Fruit fly (Drosophila melanogaster) whole organism, adult: Measurements from ENCODE around the gene Irc.

Source experiments
- CG11617 ChIP-seq: fragments of 200-800 bp; sonication (Bioruptor generic); optimal IDR thresholded peaks from 2 replicates; lab custom pipeline; 2017; ENCODE audit warnings: mild to moderate bottlenecking, missing biosample characterization, missing genetic modification reagents, missing genetic modification characterization
- CG14711 ChIP-seq: fragments of 200-800 bp; sonication (Bioruptor generic); optimal IDR thresholded peaks from 2 replicates; lab custom pipeline; 2018; ENCODE audit warnings: missing biosample characterization, mild to moderate bottlenecking, missing genetic modification characterization, moderate library complexity
- CG33017 ChIP-seq: fragments of 200-800 bp; sonication (Bioruptor generic); optimal IDR thresholded peaks from 2 replicates; lab custom pipeline; 2018; ENCODE audit warnings: missing biosample characterization, mild to moderate bottlenecking, missing genetic modification characterization, moderate library complexity
- CG7045 ChIP-seq: fragments of 200-800 bp; sonication (Bioruptor generic); optimal IDR thresholded peaks from 2 replicates; lab custom pipeline; 2017; ENCODE audit warnings: missing biosample characterization, mild to moderate bottlenecking, missing genetic modification characterization
- CG7101 ChIP-seq: fragments of 200-800 bp; sonication (Bioruptor generic); optimal IDR thresholded peaks from 2 replicates; lab custom pipeline; 2018; ENCODE audit warnings: missing biosample characterization, mild to moderate bottlenecking, missing genetic modification characterization, moderate library complexity
- Clk ChIP-seq: fragments of 200-800 bp; sonication (Bioruptor generic); optimal IDR thresholded peaks from 2 replicates; lab custom pipeline; 2017; ENCODE audit warnings: missing biosample characterization, missing genetic modification characterization
- Crg-1 ChIP-seq: fragments of 200-800 bp; sonication (Bioruptor generic); optimal IDR thresholded peaks from 2 replicates; lab custom pipeline; 2016; ENCODE audit warnings: missing biosample characterization, missing genetic modification characterization
- Mnt ChIP-seq: fragments of 200-800 bp; sonication (Bioruptor generic); optimal IDR thresholded peaks from 2 replicates; lab custom pipeline; 2016; ENCODE audit warnings: missing biosample characterization, mild to moderate bottlenecking, missing genetic modification characterization
- cic ChIP-seq: fragments of 200-800 bp; sonication (Bioruptor generic); optimal IDR thresholded peaks from 2 replicates; lab custom pipeline; 2017; ENCODE audit warnings: missing biosample characterization, mild to moderate bottlenecking, missing genetic modification characterization, moderate library complexity
- cnc ChIP-seq, 2 experiments: fragments of >200 bp; optimal IDR thresholded peaks; 2 replicates each; lab custom pipeline; 2017
- kay ChIP-seq: fragments of 200-800 bp; sonication (Bioruptor generic); peaks from one replicate; lab custom pipeline; 2016; ENCODE audit warnings: missing biosample characterization, missing genetic modification characterization, borderline replicate concordance
- tj ChIP-seq: fragments of 200-800 bp; sonication (Bioruptor generic); optimal IDR thresholded peaks from 3 replicates; lab custom pipeline; 2017; ENCODE audit warnings: missing biosample characterization, mild to moderate bottlenecking, missing genetic modification characterization, moderate library complexity
- toe ChIP-seq: fragments of 200-800 bp; sonication (Bioruptor generic); optimal IDR thresholded peaks from 2 replicates; lab custom pipeline; 2016; ENCODE audit warnings: missing biosample characterization, missing genetic modification characterization

DNA sequence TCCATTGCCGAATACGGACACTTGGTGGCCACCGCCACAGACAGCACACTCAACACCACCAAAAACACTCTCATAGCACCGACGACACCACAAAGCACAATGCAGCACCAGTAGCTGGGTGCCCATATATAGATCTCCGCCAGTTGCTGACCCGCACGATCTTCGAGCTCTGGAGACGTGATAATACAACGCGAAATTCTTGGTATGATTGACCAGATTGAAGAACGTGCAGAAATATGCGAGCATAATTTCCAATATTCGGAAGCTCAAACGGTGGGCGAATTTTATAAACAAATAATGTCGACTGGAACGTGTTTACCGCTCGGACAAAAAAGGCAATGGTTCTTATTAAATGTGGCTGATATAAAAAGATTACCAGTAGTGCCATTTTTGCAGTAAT, 33.3 kb downstream of the Irc start, which contains the start of gene CG4009:
- no peak for TF ChIP-seq CG7101 (tag; lab: Kevin White, UChicago)
- TF ChIP-seq Crg-1 (GFP tag; lab: Kevin White, UChicago): no peak
- TF ChIP-seq CG11617 (GFP tag; lab: Kevin White, UChicago): no peak
- TF ChIP-seq cnc (optimal IDR thresholded peaks at IDR 0.05; lab: Kevin White, UChicago): no peak
- no peak for TF ChIP-seq Clk (GFP tag; lab: Kevin White, UChicago)
- TF ChIP-seq kay: no peak
- no peak for TF ChIP-seq cic (GFP tag; lab: Kevin White, UChicago)
- TF ChIP-seq CG7045 (GFP tag; lab: Kevin White, UChicago): no peak
- no peak for TF ChIP-seq CG14711 (tag; lab: Kevin White, UChicago)
- no peak for TF ChIP-seq toe (GFP tag; lab: Kevin White, UChicago)
- TF ChIP-seq Mnt (GFP tag; lab: Kevin White, UChicago): no peak
- TF ChIP-seq CG33017 (tag; lab: Kevin White, UChicago): no peak
- no peak for TF ChIP-seq tj (GFP tag; lab: Kevin White, UChicago)
